Worm (Caenorhabditis elegans): ENCODE results near the gene Y48B6A.10.

DNA sequence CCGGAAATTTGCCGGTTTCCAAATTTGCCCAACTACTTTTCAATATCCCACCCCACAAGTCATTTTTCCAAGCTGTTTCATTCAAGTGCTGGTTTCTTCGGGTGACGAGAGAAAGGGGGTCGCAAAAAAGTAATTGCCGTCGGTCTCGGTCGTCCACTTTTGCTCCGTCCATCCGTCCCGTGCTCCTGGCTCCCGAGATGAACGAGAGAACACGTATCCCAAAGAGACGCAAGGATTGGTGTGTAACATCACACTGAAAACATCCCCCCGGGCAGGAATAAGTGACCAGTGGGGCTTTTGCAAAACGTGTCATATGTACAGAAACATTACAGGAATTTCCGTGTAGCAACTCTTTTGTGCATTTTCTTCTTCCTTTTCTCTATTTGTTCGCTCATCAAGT, 37.6 kb upstream of the Y48B6A.10 start:
- TF ChIP-seq zag-1 (tag; optimal IDR thresholded peaks at IDR 0.05) (no peak), elt-2 (tag; optimal IDR thresholded peaks at IDR 0.05) (no peak), aly-2 (tag; optimal IDR thresholded peaks at IDR 0.05) (no peak), dpl-1 (GFP tag; optimal IDR thresholded peaks at IDR 0.05) (no peak), lsy-2 (tag; optimal IDR thresholded peaks at IDR 0.05) (no peak), dsc-1 (tag; optimal IDR thresholded peaks at IDR 0.05) (no peak), sup-37 (GFP tag; optimal IDR thresholded peaks at IDR 0.05) (no peak), skn-1 (tag; optimal IDR thresholded peaks at IDR 0.05) (no peak), snpc-4 (tag; optimal IDR thresholded peaks at IDR 0.05) (no peak), sptf-1 (tag; optimal IDR thresholded peaks at IDR 0.05) (no peak)
